Fruit fly (Drosophila melanogaster): Measurements from ENCODE around the gene to.

The to gene

DNA sequence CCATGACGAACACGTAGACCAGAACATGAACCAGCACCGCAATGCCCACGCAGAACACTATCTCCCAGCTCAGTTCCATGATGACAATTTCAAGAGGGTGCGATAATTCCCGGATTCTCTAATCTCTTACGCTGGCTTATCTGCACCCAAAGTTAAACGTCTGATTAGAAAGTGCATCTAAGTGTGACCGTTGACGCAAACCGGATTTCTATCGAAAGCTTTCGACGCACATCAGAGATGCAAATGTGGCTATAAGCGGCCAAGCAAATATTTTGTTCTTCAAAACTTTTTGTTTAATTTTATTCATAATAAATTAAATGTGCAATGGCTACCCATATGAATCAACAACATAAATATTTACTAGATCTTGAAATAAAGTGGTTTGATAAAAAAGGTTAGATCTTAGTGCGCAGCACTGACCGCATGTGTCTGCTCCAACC is 22.4 kb downstream of the to start, which contains the start of the genes Kdsr and CG11858 (continued):
- TF ChIP-seq salm (tag; optimal IDR thresholded peaks at IDR 0.05) (no peak), trh (GFP tag; optimal IDR thresholded peaks at IDR 0.05) (no peak), Ada2b (GFP tag; IDR thresholded peaks at IDR 0.05) (peak; percentile 57; the same call in 1 of the 2 replicates), CG15514 (GFP tag; optimal IDR thresholded peaks at IDR 0.05) (peak; percentile 69), run (tag; optimal IDR thresholded peaks at IDR 0.05) (peak; percentile 2), CG15073 (GFP tag; optimal IDR thresholded peaks at IDR 0.05) (no peak), CG15269 (tag; optimal IDR thresholded peaks at IDR 0.05) (no peak), CHES-1-like (GFP tag; optimal IDR thresholded peaks at IDR 0.05) (peak; percentile 41), dysf (GFP tag; IDR thresholded peaks at IDR 0.05) (peak; percentile 70), CG8359 (GFP tag; optimal IDR thresholded peaks at IDR 0.05; ENCODE audit: borderline replicate concordance) (peak; percentile 16), Rx (GFP tag; IDR thresholded peaks at IDR 0.05) (peak; percentile 50), CG18476 (GFP tag; optimal IDR thresholded peaks at IDR 0.05) (peak; percentile 71), inv (GFP tag; IDR thresholded peaks at IDR 0.05; ENCODE audit: partially characterized antibody) (no peak), Ravus (GFP tag; IDR thresholded peaks at IDR 0.05) (peak; percentile 11; the same call in 1 of the 2 replicates), ara (GFP tag; IDR thresholded peaks at IDR 0.05) (peak; percentile 57; the same call in 1 of the 2 replicates), CG2116 (GFP tag; optimal IDR thresholded peaks at IDR 0.05) (peak; percentile 63), hb (GFP tag; IDR thresholded peaks at IDR 0.05; ENCODE audit: partially characterized antibody) (no peak), Taf1 (GFP tag; IDR thresholded peaks at IDR 0.05) (peak; percentile 52), CG4707 (GFP tag; optimal IDR thresholded peaks at IDR 0.05) (no peak), CG16863 (GFP tag; optimal IDR thresholded peaks at IDR 0.05) (peak; percentile 15), Ets65A (GFP tag) (peak; percentile 94), CG2889 (GFP tag; IDR thresholded peaks at IDR 0.05) (peak; percentile 72), kni (GFP tag; optimal IDR thresholded peaks at IDR 0.05) (peak; percentile 6), sob (GFP tag; IDR thresholded peaks at IDR 0.05) (peak; percentile 72), NK7.1 (GFP tag; optimal IDR thresholded peaks at IDR 0.05) (no peak), Blimp-1 (GFP tag; optimal IDR thresholded peaks at IDR 0.05) (no peak), CG34376 (GFP tag; optimal IDR thresholded peaks at IDR 0.05) (peak; percentile 77), zen2 (GFP tag; IDR thresholded peaks at IDR 0.05; ENCODE audit: partially characterized antibody) (no peak), CG3163 (GFP tag; optimal IDR thresholded peaks at IDR 0.05) (peak; percentile 19), CG9727 (GFP tag; optimal IDR thresholded peaks at IDR 0.05) (peak; percentile 53), knrl (GFP tag; IDR thresholded peaks at IDR 0.05; ENCODE audit: partially characterized antibody) (no peak), ase (GFP tag; IDR thresholded peaks at IDR 0.05) (peak; percentile 45; the same call in 1 of the 3 replicates), CG31388 (GFP tag; optimal IDR thresholded peaks at IDR 0.05) (no peak), CG1529 (GFP tag; optimal IDR thresholded peaks at IDR 0.05) (no peak), CG3065 (GFP tag; optimal IDR thresholded peaks at IDR 0.05) (no peak), CG17568 (GFP tag; optimal IDR thresholded peaks at IDR 0.05) (no peak), gfzf (GFP tag; optimal IDR thresholded peaks at IDR 0.05) (peak; percentile 66), jumu (GFP tag; optimal IDR thresholded peaks at IDR 0.05) (peak; percentile 44), Nf-YB (GFP tag; optimal IDR thresholded peaks at IDR 0.05) (peak; percentile 5), Hr39 (optimal IDR thresholded peaks at IDR 0.05) (no peak), HHEX (GFP tag; optimal IDR thresholded peaks at IDR 0.05) (peak; percentile 12), CG12155 (GFP tag; optimal IDR thresholded peaks at IDR 0.05) (peak; percentile 54), dmrt11E (tag; optimal IDR thresholded peaks at IDR 0.05) (peak; percentile 52), CG34224 (GFP tag; IDR thresholded peaks at IDR 0.05; ENCODE audit: partially characterized antibody) (no peak), croc (GFP tag; conservative IDR thresholded peaks at IDR 0.05) (peak; percentile 39; the same call in 1 of the 3 replicates), ci (GFP tag; IDR thresholded peaks at IDR 0.05) (peak; percentile 47), Drgx (GFP tag; IDR thresholded peaks at IDR 0.05) (peak; percentile 52), chif (GFP tag; optimal IDR thresholded peaks at IDR 0.05) (peak; percentile 49 to 56), CG12744 (GFP tag; optimal IDR thresholded peaks at IDR 0.05) (peak; percentile 40), hbn (GFP tag; IDR thresholded peaks at IDR 0.05; ENCODE audit: partially characterized antibody) (peak; percentile 35; the same call in 1 of the 2 replicates), Optix (GFP tag; IDR thresholded peaks at IDR 0.05) (no peak)

Data from whole organism, embryonic.